Worm (Caenorhabditis elegans) whole organism, young adult: ENCODE data around the gene vab-7.
A peak's percentile ranks its signal among the peaks of the same experiment; 100 is the strongest.

ENCODE experiments used
- B0035.1 ChIP-seq: sonication (generic microtip); optimal IDR thresholded peaks from 2 replicates; lab custom pipeline; 2016; ENCODE audit warnings: missing genetic modification characterization, mild to moderate bottlenecking, missing compliant biosample characterization, missing genotype, missing genetic modification reagents
- B0336.3 ChIP-seq: fragments of 200-800 bp; sonication (Bioruptor generic); IDR thresholded peaks from 2 replicates; pipeline ENCODE4 v1.3.6; 2022; ENCODE audit warnings: missing genetic modification characterization, missing compliant biosample characterization
- C17E4.6 ChIP-seq: fragments of 200-800 bp; sonication (Bioruptor generic); IDR thresholded peaks from 2 replicates; pipeline ENCODE4 v1.3.6; 2022; ENCODE audit warnings: missing genetic modification reagents, missing genetic modification characterization, missing compliant biosample characterization
- F57A8.1 ChIP-seq: fragments of 200-800 bp; sonication (Bioruptor generic); optimal IDR thresholded peaks from 2 replicates; lab custom pipeline; 2018; ENCODE audit warnings: mild to moderate bottlenecking, missing genetic modification characterization, moderate library complexity, missing compliant biosample characterization
- K11D2.4 ChIP-seq: fragments of 200-800 bp; sonication (Bioruptor generic); IDR thresholded peaks from 2 replicates; pipeline ENCODE4 v1.3.6; 2022; ENCODE audit warnings: missing genetic modification reagents, missing genetic modification characterization, missing compliant biosample characterization
- K12H6.12 ChIP-seq: fragments of 200-800 bp; sonication (Bioruptor generic); optimal IDR thresholded peaks from 2 replicates; lab custom pipeline; 2018; ENCODE audit warnings: mild to moderate bottlenecking, missing genetic modification characterization, missing compliant biosample characterization
- Y53G8AR.9 ChIP-seq: fragments of 200-800 bp; sonication (Bioruptor generic); conservative IDR thresholded peaks from 2 replicates; pipeline ENCODE4 v1.3.6; 2022; ENCODE audit warnings: missing genetic modification reagents, missing genetic modification characterization, missing compliant biosample characterization
- Y79H2A.3 ChIP-seq: fragments of 200-800 bp; sonication (Bioruptor generic); conservative IDR thresholded peaks from 2 replicates; pipeline ENCODE4 v1.3.6; 2022; ENCODE audit warnings: missing genetic modification reagents, missing genetic modification characterization, missing compliant biosample characterization
- Y95B8A.8 ChIP-seq: fragments of 200-800 bp; sonication (Bioruptor generic); IDR thresholded peaks from 2 replicates; pipeline ENCODE4 v1.3.6; 2022; ENCODE audit warnings: missing genetic modification reagents, missing genetic modification characterization, missing compliant biosample characterization
- ama-1 ChIP-seq, 3 experiments: fragments of 150-350 bp in 1 of 3; sonication (generic microtip) in 2 of 3; optimal IDR thresholded peaks; 2 replicates each; lab custom pipeline; 2014 to 2018; ENCODE audit warnings: missing biosample characterization in 2 of 3, missing genetic modification characterization in 2 of 3, missing genetic modification reagents in 2 of 3
- aptf-2 ChIP-seq: fragments of 200-800 bp; sonication (Bioruptor generic); conservative IDR thresholded peaks from 2 replicates; pipeline ENCODE4 v1.3.6; 2022; ENCODE audit warnings: missing genetic modification reagents, missing genetic modification characterization, missing compliant biosample characterization
- aptf-3 ChIP-seq: fragments of 200-800 bp; sonication (Bioruptor generic); IDR thresholded peaks from 2 replicates; pipeline ENCODE4 v1.3.6; 2022; ENCODE audit warnings: missing genetic modification characterization, missing compliant biosample characterization
- attf-6 ChIP-seq: fragments of 200-800 bp; sonication (Bioruptor generic); IDR thresholded peaks from 2 replicates; pipeline ENCODE4 v1.3.6; 2022; ENCODE audit warnings: missing genetic modification reagents, missing genetic modification characterization, missing compliant biosample characterization
- bed-1 ChIP-seq: fragments of 200-800 bp; sonication (Bioruptor generic); IDR thresholded peaks from 2 replicates; pipeline ENCODE4 v1.3.6; 2022; ENCODE audit warnings: missing genetic modification reagents, missing genetic modification characterization, missing compliant biosample characterization
- dpff-1 ChIP-seq: sonication (generic microtip); optimal IDR thresholded peaks from 2 replicates; lab custom pipeline; 2017; ENCODE audit warnings: mild to moderate bottlenecking, missing genetic modification characterization, missing compliant biosample characterization
- dpl-1 ChIP-seq: fragments of 150-350 bp; optimal IDR thresholded peaks from 2 replicates; lab custom pipeline; 2014; ENCODE audit warnings: missing biosample characterization, missing genetic modification reagents, missing genetic modification characterization
- efl-1 ChIP-seq: fragments of 150-350 bp; optimal IDR thresholded peaks from 2 replicates; lab custom pipeline; 2014; ENCODE audit warnings: missing biosample characterization, missing genetic modification reagents, missing genetic modification characterization
- egl-18 ChIP-seq: fragments of 200-800 bp; sonication (Bioruptor generic); IDR thresholded peaks from 2 replicates; pipeline ENCODE4 v1.3.6; 2022; ENCODE audit warnings: missing genetic modification reagents, missing genetic modification characterization, missing compliant biosample characterization
- egrh-3 ChIP-seq: fragments of 200-800 bp; sonication (Bioruptor generic); IDR thresholded peaks from 2 replicates; pipeline ENCODE4 v1.3.6; 2022; ENCODE audit warnings: missing genetic modification reagents, missing genetic modification characterization, missing compliant biosample characterization
- ets-4 ChIP-seq: fragments of 200-800 bp; sonication (Bioruptor generic); optimal IDR thresholded peaks from 2 replicates; lab custom pipeline; 2018; ENCODE audit warnings: mild to moderate bottlenecking, missing genetic modification characterization, missing compliant biosample characterization
- gei-17 ChIP-seq: fragments of 200-800 bp; sonication (Bioruptor generic); optimal IDR thresholded peaks from 2 replicates; lab custom pipeline; 2018; ENCODE audit warnings: mild to moderate bottlenecking, missing genetic modification characterization, missing compliant biosample characterization
- him-1 ChIP-seq: sonication (generic microtip); optimal IDR thresholded peaks from 2 replicates; lab custom pipeline; 2016; ENCODE audit warnings: missing genotype, missing genetic modification reagents, missing genetic modification characterization, missing compliant biosample characterization
- hmg-1.2 ChIP-seq: fragments of 200-800 bp; sonication (Bioruptor generic); IDR thresholded peaks from 2 replicates; pipeline ENCODE4 v1.3.6; 2022; ENCODE audit warnings: missing genetic modification reagents, missing genetic modification characterization, missing compliant biosample characterization
- hmg-20 ChIP-seq: fragments of 200-800 bp; sonication (Bioruptor generic); IDR thresholded peaks from 2 replicates; pipeline ENCODE4 v1.3.6; 2022; ENCODE audit warnings: missing genetic modification reagents, missing genetic modification characterization, missing compliant biosample characterization
- hsf-1 ChIP-seq: fragments of 200-800 bp; sonication (Bioruptor generic); IDR thresholded peaks from 2 replicates; pipeline ENCODE4 v1.3.6; 2022; ENCODE audit warnings: missing genetic modification reagents, missing genetic modification characterization, missing compliant biosample characterization
- let-607 ChIP-seq, 2 experiments: fragments of 200-800 bp in 1 of 2; sonication (Bioruptor generic) in 1 of 2; sonication (generic microtip) in 1 of 2; optimal IDR thresholded peaks; 2 replicates each; lab custom pipeline; 2016 to 2018; ENCODE audit warnings: mild to moderate bottlenecking in 2 of 2, missing compliant biosample characterization in 2 of 2, missing genetic modification characterization in 2 of 2, moderate library complexity in 2 of 2, missing genotype in 1 of 2
- lin-35 ChIP-seq, 3 experiments: fragments of 150-350 bp in 2 of 3; sonication (generic microtip) in 1 of 3; optimal IDR thresholded peaks; 2 replicates each; lab custom pipeline; 2014 to 2018; ENCODE audit warnings: missing biosample characterization in 3 of 3, missing genetic modification characterization in 3 of 3, missing genetic modification reagents in 3 of 3
- lin-40 ChIP-seq: sonication (generic microtip); optimal IDR thresholded peaks from 2 replicates; lab custom pipeline; 2016; ENCODE audit warnings: missing genetic modification characterization, mild to moderate bottlenecking, missing compliant biosample characterization, missing genotype, missing genetic modification reagents
- lin-54 ChIP-seq: fragments of 200-800 bp; sonication (Bioruptor generic); optimal IDR thresholded peaks from 2 replicates; lab custom pipeline; 2018; ENCODE audit warnings: mild to moderate bottlenecking, missing genetic modification characterization, missing compliant biosample characterization
- lir-1 ChIP-seq: fragments of 200-800 bp; sonication (Bioruptor generic); conservative IDR thresholded peaks from 2 replicates; pipeline ENCODE4 v1.3.6; 2022; ENCODE audit warnings: missing genetic modification reagents, missing genetic modification characterization, missing compliant biosample characterization
- madf-10 ChIP-seq: sonication (generic microtip); optimal IDR thresholded peaks from 2 replicates; lab custom pipeline; 2016; ENCODE audit warnings: mild to moderate bottlenecking, missing genetic modification characterization, missing compliant biosample characterization
- madf-8 ChIP-seq: fragments of 200-800 bp; sonication (Bioruptor generic); conservative IDR thresholded peaks from 2 replicates; pipeline ENCODE4 v1.3.6; 2022; ENCODE audit warnings: missing genetic modification reagents, missing genetic modification characterization, missing compliant biosample characterization
- mcd-1 ChIP-seq: fragments of 200-800 bp; sonication (Bioruptor generic); IDR thresholded peaks from 2 replicates; pipeline ENCODE4 v1.3.6; 2022; ENCODE audit warnings: missing genetic modification reagents, missing genetic modification characterization, missing compliant biosample characterization
- nfyb-1 ChIP-seq: fragments of 200-800 bp; sonication (Bioruptor generic); IDR thresholded peaks from 2 replicates; pipeline ENCODE4 v1.3.6; 2022; ENCODE audit warnings: missing genetic modification reagents, missing genetic modification characterization, missing compliant biosample characterization
- pbrm-1 ChIP-seq: fragments of 200-800 bp; sonication (Bioruptor generic); IDR thresholded peaks from 2 replicates; pipeline ENCODE4 v1.3.6; 2022; ENCODE audit warnings: missing genetic modification reagents, missing genetic modification characterization, missing compliant biosample characterization
- rcor-1 ChIP-seq: fragments of 200-800 bp; sonication (Bioruptor generic); IDR thresholded peaks from 2 replicates; pipeline ENCODE4 v1.3.6; 2022; ENCODE audit warnings: missing genetic modification reagents, missing genetic modification characterization, missing compliant biosample characterization
- sdz-38 ChIP-seq: sonication (generic microtip); optimal IDR thresholded peaks from 2 replicates; lab custom pipeline; 2016; ENCODE audit warnings: missing genotype, missing genetic modification characterization, missing compliant biosample characterization
- snpc-1.3 ChIP-seq: sonication (generic microtip); optimal IDR thresholded peaks from 2 replicates; lab custom pipeline; 2017; ENCODE audit warnings: missing genetic modification characterization, mild to moderate bottlenecking, missing compliant biosample characterization, antibody characterized with exemption, moderate library complexity, missing genotype, missing genetic modification reagents; ENCODE audit not compliant: insufficient read depth
- snpc-3.4 ChIP-seq: sonication (generic microtip); optimal IDR thresholded peaks from 2 replicates; lab custom pipeline; 2017; ENCODE audit warnings: missing genetic modification characterization, mild to moderate bottlenecking, missing compliant biosample characterization, antibody characterized with exemption, moderate library complexity, missing genotype, missing genetic modification reagents
- snpc-4 ChIP-seq, 5 experiments: fragments of 150-350 bp in 1 of 5; sonication (generic microtip) in 4 of 5; optimal IDR thresholded peaks; 2 replicates each; lab custom pipeline; 2014 to 2018; ENCODE audit warnings: missing genetic modification characterization in 5 of 5, missing biosample characterization in 3 of 5, antibody characterized with exemption in 2 of 5, mild to moderate bottlenecking in 2 of 5, missing compliant biosample characterization in 2 of 5, missing genotype in 2 of 5, moderate library complexity in 2 of 5, missing genetic modification reagents in 1 of 5
- tbx-9 ChIP-seq: sonication (generic microtip); optimal IDR thresholded peaks from 2 replicates; lab custom pipeline; 2016; ENCODE audit warnings: borderline replicate concordance, missing genetic modification characterization, inconsistent platforms, missing compliant biosample characterization
- unc-62 ChIP-seq: fragments of 150-350 bp; optimal IDR thresholded peaks from 2 replicates; lab custom pipeline; 2014; ENCODE audit warnings: missing biosample characterization, missing genetic modification reagents, missing genetic modification characterization
- xnd-1 ChIP-seq: sonication (generic microtip); optimal IDR thresholded peaks from 2 replicates; lab custom pipeline; 2016; ENCODE audit warnings: missing genotype, missing genetic modification reagents, missing genetic modification characterization, missing compliant biosample characterization
- ztf-26 ChIP-seq: sonication (generic microtip); optimal IDR thresholded peaks from 2 replicates; lab custom pipeline; 2017; ENCODE audit warnings: missing genetic modification characterization, missing compliant biosample characterization
- ztf-28 ChIP-seq: fragments of 200-800 bp; sonication (Bioruptor generic); IDR thresholded peaks from 2 replicates; pipeline ENCODE4 v1.3.6; 2022; ENCODE audit warnings: missing genetic modification reagents, missing genetic modification characterization, missing compliant biosample characterization

vab-7 gene

ce11 chrIII:10877542-10877941 is 42.6 kb upstream of the vab-7 start (continued):
- peak; percentile 68; the same call in 1 of the 2 replicates for TF ChIP-seq Y95B8A.8
- TF ChIP-seq sdz-38 (tag; lab: Kevin White, UChicago) = no peak
- 0 out of 2 replicates have a peak, but pooled peaks have one; percentile 48 for TF ChIP-seq ztf-28 (GFP tag; lab: Robert Waterston, UW)
- peak; percentile 80 for TF ChIP-seq mcd-1 (GFP tag; lab: Robert Waterston, UW)
- no peak for TF ChIP-seq B0035.1 (tag; lab: Kevin White, UChicago)
- 0 out of 2 replicates have a peak, but pooled peaks have one; percentile 31 for TF ChIP-seq hmg-1.2
- TF ChIP-seq efl-1 (GFP tag; lab: Kevin White, UChicago) = peak; percentile 71
- TF ChIP-seq pbrm-1 = peak; percentile 54; the same call in 1 of the 2 replicates
- no peak for TF ChIP-seq egrh-3 (GFP tag; lab: Robert Waterston, UW)
- TF ChIP-seq lin-35 (GFP tag; optimal IDR thresholded peaks at IDR 0.05; lab: Kevin White, UChicago) = no peak
- TF ChIP-seq lir-1 = peak; percentile 25; the same call in 1 of the 2 replicates
- TF ChIP-seq C17E4.6 (GFP tag; lab: Robert Waterston, UW) = no peak
- TF ChIP-seq madf-8 (GFP tag; lab: Robert Waterston, UW) = peak; percentile 93
- TF ChIP-seq madf-10 = no peak
- peak; percentile 65 for TF ChIP-seq snpc-1.3
- TF ChIP-seq him-1 (tag; lab: Kevin White, UChicago) = peak; percentile 35
- TF ChIP-seq K11D2.4 (GFP tag; lab: Robert Waterston, UW) = no peak
- peak; percentile 69 for TF ChIP-seq snpc-3.4
- no peak for TF ChIP-seq dpff-1
- TF ChIP-seq dpl-1 (GFP tag; lab: Kevin White, UChicago) = peak; percentile 48
- TF ChIP-seq, all 124 proteins: peak for 32

ce11 chrIII:10880083-10880482 is 40.1 kb upstream of the vab-7 start, which contains the start of gene C44B9.3:
C44B9.3 (minus strand) TSS chrIII:10880183.
- TF ChIP-seq egrh-3 (GFP tag; lab: Robert Waterston, UW) (no peak), C17E4.6 (GFP tag; lab: Robert Waterston, UW) (no peak), nfyb-1 (GFP tag; lab: Robert Waterston, UW) (no peak), ama-1 (optimal IDR thresholded peaks at IDR 0.05; lab: Kevin White, UChicago) (no peak), ama-1 (GFP tag; optimal IDR thresholded peaks at IDR 0.05; lab: Kevin White, UChicago) (no peak), ztf-26 (tag; lab: Kevin White, UChicago) (no peak), aptf-2 (GFP tag; lab: Robert Waterston, UW) (no peak), lin-54 (GFP tag; lab: Kevin White, UChicago) (no peak), rcor-1 (GFP tag; lab: Robert Waterston, UW) (no peak), hmg-20 (GFP tag; lab: Robert Waterston, UW) (no peak), B0035.1 (tag; lab: Kevin White, UChicago) (no peak), K12H6.12 (no peak), attf-6 (GFP tag; lab: Robert Waterston, UW) (no peak), snpc-3.4 (no peak), ztf-28 (GFP tag; lab: Robert Waterston, UW) (no peak), Y53G8AR.9 (GFP tag; lab: Robert Waterston, UW) (no peak), unc-62 (GFP tag; lab: Kevin White, UChicago) (no peak), aptf-3 (GFP tag; lab: Robert Waterston, UW) (no peak), sdz-38 (tag; lab: Kevin White, UChicago) (no peak), let-607 (tag; optimal IDR thresholded peaks at IDR 0.05; lab: Kevin White, UChicago) (no peak), F57A8.1 (GFP tag; lab: Kevin White, UChicago) (no peak)

ce11 chrIII:10881462-10881861 is 38.7 kb upstream of the vab-7 start, which contains the start of gene athp-1:
athp-1 (plus strand) TSS chrIII:10881766.
- TF ChIP-seq Y79H2A.3 (GFP tag; lab: Robert Waterston, UW) = no peak
- TF ChIP-seq gei-17 (GFP tag; lab: Kevin White, UChicago) = no peak
- TF ChIP-seq ets-4 (GFP tag; lab: Kevin White, UChicago) = no peak
- 0 out of 2 replicates have a peak, but pooled peaks have one; percentile 55 for TF ChIP-seq hsf-1 (GFP tag; lab: Robert Waterston, UW)
- no peak for TF ChIP-seq snpc-4 (GFP tag; optimal IDR thresholded peaks at IDR 0.05; lab: Kevin White, UChicago)
- TF ChIP-seq snpc-4 (tag; optimal IDR thresholded peaks at IDR 0.05; lab: Kevin White, UChicago) = no peak
- no peak for TF ChIP-seq B0336.3
- peak; percentile 84 for TF ChIP-seq xnd-1 (tag; lab: Kevin White, UChicago)
- TF ChIP-seq tbx-9 (tag; lab: Kevin White, UChicago) = no peak
- TF ChIP-seq lin-40 = no peak
- TF ChIP-seq egl-18 (GFP tag; lab: Robert Waterston, UW) = no peak
- TF ChIP-seq bed-1 (GFP tag; lab: Robert Waterston, UW) = no peak
